Worm (Caenorhabditis elegans) whole organism, L4/young adult: ENCODE results near the gene his-31.

ENCODE experiments used
- dao-5 ChIP-seq: sonication (generic microtip); optimal IDR thresholded peaks from 2 replicates; lab custom pipeline; 2016; ENCODE audit warnings: missing genotype, missing genetic modification characterization, moderate library complexity, missing compliant biosample characterization
- him-1 ChIP-seq: sonication (generic microtip); optimal IDR thresholded peaks from 2 replicates; lab custom pipeline; 2016; ENCODE audit warnings: missing genotype, missing genetic modification reagents, missing genetic modification characterization, missing compliant biosample characterization

DNA sequence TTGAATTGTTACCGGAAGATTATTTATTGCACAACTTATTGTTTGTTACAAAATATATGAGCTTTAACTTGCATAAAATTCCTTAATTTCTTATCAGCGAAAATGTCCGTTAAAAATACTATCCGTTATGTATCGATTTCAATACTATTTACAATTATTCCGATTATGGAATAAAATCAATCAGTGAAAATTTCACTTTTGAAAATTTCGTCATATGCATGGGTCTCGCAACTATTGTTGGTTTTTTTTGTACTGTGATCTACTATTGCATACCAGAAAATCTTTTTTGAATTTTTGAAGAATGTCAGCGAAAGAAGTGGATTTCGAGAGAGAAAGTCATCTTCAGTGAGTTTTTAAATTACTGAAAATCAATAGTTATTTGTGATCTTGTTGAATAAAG lies 36.6 kb downstream of the his-31 start, which contains the start of gene nprl-3:
- TF ChIP-seq dao-5: no peak
- TF ChIP-seq him-1 (tag; lab: Kevin White, UChicago): no peak
